Worm (Caenorhabditis elegans) whole organism, L4 larva: ENCODE data around the gene ttr-11.

Experiments
- ama-1 ChIP-seq: fragments of 150-350 bp; optimal IDR thresholded peaks from 2 replicates; lab custom pipeline; 2014; ENCODE audit warnings: inconsistent platforms, mixed read lengths
- nhr-11 ChIP-seq: fragments of 150-350 bp; optimal IDR thresholded peaks from 2 replicates; lab custom pipeline; 2014; ENCODE audit warnings: missing biosample characterization, missing genetic modification characterization
- nhr-25 ChIP-seq: sonication (generic microtip); optimal IDR thresholded peaks from 2 replicates; lab custom pipeline; 2017; ENCODE audit warnings: missing genetic modification characterization, mild to moderate bottlenecking, missing compliant biosample characterization, antibody characterized with exemption, moderate library complexity, borderline replicate concordance; ENCODE audit not compliant: insufficient read depth
- saeg-2 ChIP-seq: fragments of 200-800 bp; sonication (Bioruptor generic); IDR thresholded peaks from 2 replicates; pipeline ENCODE4 v1.3.6; 2022; ENCODE audit warnings: missing genetic modification reagents, missing genetic modification characterization, missing compliant biosample characterization
- unc-130 ChIP-seq: sonication (generic microtip); optimal IDR thresholded peaks from 2 replicates; lab custom pipeline; 2016; ENCODE audit warnings: missing genetic modification reagents, missing genetic modification characterization, missing compliant biosample characterization

DNA sequence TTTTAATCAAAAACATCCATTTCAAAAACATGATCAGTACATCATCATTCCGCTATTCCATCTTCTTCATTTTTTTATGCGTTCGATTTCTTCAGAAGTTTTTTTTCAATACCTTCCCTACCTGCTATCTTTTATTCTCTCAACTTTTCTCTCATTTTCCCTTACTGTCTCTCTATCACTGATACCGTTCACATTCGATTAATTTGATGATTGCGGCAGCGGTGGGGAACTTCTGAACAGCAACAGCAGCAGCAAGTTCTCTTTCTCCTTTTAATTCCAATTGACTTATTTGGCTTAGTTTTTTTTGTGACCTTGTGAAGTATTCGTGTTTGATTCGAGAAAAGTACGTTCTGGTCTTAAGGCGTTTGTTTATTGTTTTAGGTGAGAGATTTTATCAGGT, 45.8 kb downstream of the ttr-11 start:
- TF ChIP-seq saeg-2 (GFP tag; lab: Robert Waterston, UW) (no peak), nhr-11 (tag; lab: Kevin White, UChicago) (no peak), nhr-25 (tag; lab: Kevin White, UChicago) (no peak), unc-130 (GFP tag; lab: Kevin White, UChicago) (no peak), ama-1 (no peak)
